Fruit fly (Drosophila melanogaster): Measurements from ENCODE around the gene Ssu72.

DNA sequence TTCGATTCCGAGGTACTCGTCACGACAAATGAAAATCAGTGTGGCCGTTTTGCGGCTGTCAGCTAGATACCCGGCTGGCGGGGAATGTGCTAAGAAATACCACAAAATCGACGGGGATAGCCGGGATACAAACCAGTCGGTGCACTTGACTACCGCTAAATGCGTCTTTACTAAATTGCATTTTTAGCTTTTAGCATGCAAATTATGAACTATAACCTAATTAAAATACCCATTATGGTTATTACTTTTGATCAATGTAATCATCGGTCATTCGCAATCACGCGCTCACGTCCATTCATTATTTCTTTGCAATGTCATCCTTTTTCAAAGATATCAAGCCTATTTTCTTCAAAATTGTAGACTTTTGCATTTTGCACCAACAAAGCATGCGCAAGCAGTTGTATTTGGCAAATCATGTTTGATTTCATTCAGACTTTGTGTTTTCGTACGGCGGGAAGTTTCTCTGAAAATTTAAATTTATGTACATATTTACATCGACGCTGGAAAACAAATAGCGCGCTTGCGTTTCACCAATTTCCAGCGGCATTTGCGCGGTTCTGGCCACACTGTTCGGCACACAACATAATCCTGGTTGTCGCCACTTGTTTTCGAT, 25.9 kb upstream of the Ssu72 start, which contains the start of gene Rcd-1:
- TF ChIP-seq CG12768 (GFP tag; optimal IDR thresholded peaks at IDR 0.05), result no peak
- no peak for TF ChIP-seq CG1620 (GFP tag; optimal IDR thresholded peaks at IDR 0.05)
- TF ChIP-seq kay (GFP tag; ENCODE audit: borderline replicate concordance), result no peak
- no peak for TF ChIP-seq cic (GFP tag; optimal IDR thresholded peaks at IDR 0.05)

Data from whole organism, adult.